Fruit fly (Drosophila melanogaster) whole organism, embryonic: Measurements from ENCODE around the gene pyd.
A peak's percentile ranks its signal among the peaks of the same experiment; 100 is the strongest.

Experiments
- Asciz ChIP-seq: fragments of 200-800 bp; sonication (Bioruptor generic); optimal IDR thresholded peaks from 2 replicates; lab custom pipeline; 2017; ENCODE audit warnings: missing biosample characterization, mild to moderate bottlenecking, missing genetic modification characterization, missing genetic modification reagents
- Atf3 ChIP-seq: fragments of 200-800 bp; sonication (Bioruptor generic); optimal IDR thresholded peaks from 3 replicates; lab custom pipeline; 2016; ENCODE audit warnings: missing biosample characterization, missing genetic modification characterization
- Awh ChIP-seq: fragments of 200-800 bp; sonication (Bioruptor generic); IDR thresholded peaks from 2 replicates; pipeline ENCODE4, ENCODE4 v1.3.6; 2022; ENCODE audit warnings: missing biosample characterization, missing genetic modification characterization
- C15 ChIP-seq: fragments of 200-800 bp; sonication (Bioruptor generic); IDR thresholded peaks from 3 replicates; pipeline ENCODE4 v1.3.6; 2022; ENCODE audit warnings: missing biosample characterization, missing genetic modification characterization
- CG10267 ChIP-seq: fragments of 200-800 bp; sonication (Bioruptor generic); optimal IDR thresholded peaks from 2 replicates; lab custom pipeline; 2018; ENCODE audit warnings: missing biosample characterization, mild to moderate bottlenecking, missing genetic modification characterization, moderate library complexity
- CG10366 ChIP-seq: fragments of 200-800 bp; sonication (Bioruptor generic); IDR thresholded peaks from 2 replicates; pipeline ENCODE4 v1.3.6; 2022; ENCODE audit warnings: missing biosample characterization, missing genetic modification characterization
- CG10979 ChIP-seq: fragments of 200-800 bp; sonication (Bioruptor generic); optimal IDR thresholded peaks from 2 replicates; lab custom pipeline; 2018; ENCODE audit warnings: missing biosample characterization, mild to moderate bottlenecking, missing genetic modification characterization, moderate library complexity
- CG12155 ChIP-seq: fragments of 200-800 bp; sonication (Bioruptor generic); optimal IDR thresholded peaks from 3 replicates; lab custom pipeline; 2016; ENCODE audit warnings: missing biosample characterization, missing genetic modification characterization
- CG12236 ChIP-seq: fragments of 200-800 bp; sonication (Bioruptor generic); optimal IDR thresholded peaks from 2 replicates; lab custom pipeline; 2016; ENCODE audit warnings: missing biosample characterization, missing genetic modification characterization
- CG12769 ChIP-seq: fragments of 200-800 bp; sonication (Bioruptor generic); optimal IDR thresholded peaks from 2 replicates; lab custom pipeline; 2019; ENCODE audit warnings: missing biosample characterization, mild to moderate bottlenecking, missing genetic modification characterization, moderate library complexity
- CG13123 ChIP-seq: fragments of 200-800 bp; sonication (Bioruptor generic); optimal IDR thresholded peaks from 2 replicates; lab custom pipeline; 2016; ENCODE audit warnings: missing biosample characterization, missing genetic modification characterization
- CG13424 ChIP-seq: fragments of 200-800 bp; sonication (Bioruptor generic); optimal IDR thresholded peaks from 2 replicates; lab custom pipeline; 2019; ENCODE audit warnings: missing biosample characterization, mild to moderate bottlenecking, missing genetic modification characterization, moderate library complexity
- CG13775 ChIP-seq: fragments of 200-800 bp; sonication (Bioruptor generic); optimal IDR thresholded peaks from 3 replicates; lab custom pipeline; 2017; ENCODE audit warnings: missing biosample characterization, mild to moderate bottlenecking, missing genetic modification characterization
- CG14710 ChIP-seq: fragments of 200-800 bp; sonication (Bioruptor generic); optimal IDR thresholded peaks from 3 replicates; lab custom pipeline; 2019; ENCODE audit warnings: missing biosample characterization, mild to moderate bottlenecking, missing genetic modification characterization, moderate library complexity
- CG15514 ChIP-seq: fragments of 200-800 bp; sonication (Bioruptor generic); optimal IDR thresholded peaks from 3 replicates; lab custom pipeline; 2017; ENCODE audit warnings: missing biosample characterization, missing genetic modification characterization, mild to moderate bottlenecking, moderate library complexity, missing genetic modification reagents
- CG15696 ChIP-seq: fragments of 200-800 bp; sonication (Bioruptor generic); optimal IDR thresholded peaks from 2 replicates; lab custom pipeline; 2019; ENCODE audit warnings: missing biosample characterization, mild to moderate bottlenecking, missing genetic modification characterization, moderate library complexity
- CG16779 ChIP-seq: fragments of 200-800 bp; sonication (Bioruptor generic); IDR thresholded peaks from 2 replicates; pipeline ENCODE4 v1.3.6; 2022; ENCODE audit warnings: missing biosample characterization, missing genetic modification characterization
- CG17359 ChIP-seq: fragments of 200-800 bp; sonication (Bioruptor generic); optimal IDR thresholded peaks from 3 replicates; lab custom pipeline; 2018; ENCODE audit warnings: missing biosample characterization, mild to moderate bottlenecking, missing genetic modification characterization, moderate library complexity
- CG18599 ChIP-seq: fragments of 200-800 bp; sonication (Bioruptor generic); optimal IDR thresholded peaks from 3 replicates; lab custom pipeline; 2017; ENCODE audit warnings: missing biosample characterization, missing genetic modification characterization, mild to moderate bottlenecking, moderate library complexity, missing genetic modification reagents
- CG6272 ChIP-seq: fragments of 200-800 bp; sonication (Bioruptor generic); IDR thresholded peaks from 2 replicates; pipeline ENCODE4 v1.3.6; 2022; ENCODE audit warnings: missing biosample characterization, missing genetic modification characterization
- CG9437 ChIP-seq: fragments of 200-800 bp; sonication (Bioruptor generic); optimal IDR thresholded peaks from 2 replicates; lab custom pipeline; 2018; ENCODE audit warnings: missing biosample characterization, mild to moderate bottlenecking, missing genetic modification characterization
- CG9727 ChIP-seq: fragments of 200-800 bp; sonication (Bioruptor generic); optimal IDR thresholded peaks from 3 replicates; lab custom pipeline; 2017; ENCODE audit warnings: missing biosample characterization, mild to moderate bottlenecking, missing genetic modification characterization
- CHES-1-like ChIP-seq: fragments of 200-800 bp; sonication (Bioruptor generic); optimal IDR thresholded peaks from 2 replicates; lab custom pipeline; 2016; ENCODE audit warnings: missing biosample characterization, missing genetic modification characterization
- Doc2 ChIP-seq: fragments of 200-800 bp; sonication (Bioruptor generic); IDR thresholded peaks from 2 replicates; pipeline ENCODE4 v1.3.6; 2022; ENCODE audit warnings: missing biosample characterization, missing genetic modification characterization
- E2f1 ChIP-seq: fragments of 200-800 bp; sonication (Bioruptor generic); IDR thresholded peaks from 2 replicates; pipeline ENCODE4 v1.3.6; 2022; ENCODE audit warnings: missing biosample characterization, missing genetic modification characterization
- Med ChIP-seq: fragments of 200-800 bp; sonication (Bioruptor generic); peaks from one replicate; lab custom pipeline; 2016; ENCODE audit warnings: missing biosample characterization, missing genetic modification characterization, mild to moderate bottlenecking, inconsistent platforms, moderate library complexity
- Mes4 ChIP-seq: fragments of 200-800 bp; sonication (Bioruptor generic); optimal IDR thresholded peaks from 2 replicates; lab custom pipeline; 2016; ENCODE audit warnings: missing biosample characterization, missing genetic modification characterization
- Mrtf ChIP-seq: fragments of 200-800 bp; sonication (Bioruptor generic); IDR thresholded peaks from 3 replicates; pipeline ENCODE4 v1.3.6; 2022; ENCODE audit warnings: missing biosample characterization, missing genetic modification characterization
- Myb ChIP-seq: fragments of 200-800 bp; sonication (Bioruptor generic); optimal IDR thresholded peaks from 2 replicates; lab custom pipeline; 2016; ENCODE audit warnings: missing biosample characterization, missing genetic modification characterization
- Side ChIP-seq: fragments of 200-800 bp; sonication (Bioruptor generic); optimal IDR thresholded peaks from 2 replicates; lab custom pipeline; 2016; ENCODE audit warnings: missing biosample characterization, missing genetic modification characterization
- ap ChIP-seq: fragments of 200-800 bp; sonication (Bioruptor generic); IDR thresholded peaks from 2 replicates; pipeline ENCODE4 v1.3.6; 2022; ENCODE audit warnings: missing biosample characterization, missing genetic modification characterization
- ase ChIP-seq: fragments of 200-800 bp; sonication (Bioruptor generic); IDR thresholded peaks from 3 replicates; pipeline ENCODE4 v1.3.6; 2022; ENCODE audit warnings: missing biosample characterization, missing genetic modification characterization
- az2 ChIP-seq: fragments of 200-800 bp; sonication (Bioruptor generic); optimal IDR thresholded peaks from 3 replicates; lab custom pipeline; 2016; ENCODE audit warnings: missing biosample characterization, missing genetic modification characterization
- cad ChIP-seq: fragments of >200 bp; optimal IDR thresholded peaks from 2 replicates; lab custom pipeline; 2017; ENCODE audit warnings: missing biosample characterization, missing genetic modification characterization
- gcm2 ChIP-seq: fragments of 200-800 bp; sonication (Bioruptor generic); optimal IDR thresholded peaks from 2 replicates; lab custom pipeline; 2016; ENCODE audit warnings: missing biosample characterization, missing genetic modification characterization
- gsb-n ChIP-seq: fragments of 200-800 bp; sonication (Bioruptor generic); optimal IDR thresholded peaks from 3 replicates; lab custom pipeline; 2018; ENCODE audit warnings: missing biosample characterization, mild to moderate bottlenecking, missing genetic modification characterization
- ind ChIP-seq: fragments of 200-800 bp; sonication (Bioruptor generic); optimal IDR thresholded peaks from 3 replicates; lab custom pipeline; 2016; ENCODE audit warnings: missing biosample characterization, missing genetic modification characterization
- jigr1 ChIP-seq: fragments of 200-800 bp; sonication (Bioruptor generic); IDR thresholded peaks from 3 replicates; pipeline ENCODE4 v1.3.6; 2022; ENCODE audit warnings: missing biosample characterization, missing genetic modification characterization
- jumu ChIP-seq: fragments of 200-800 bp; sonication (Bioruptor generic); optimal IDR thresholded peaks from 3 replicates; lab custom pipeline; 2016; ENCODE audit warnings: missing biosample characterization, missing genetic modification characterization
- kni ChIP-seq: fragments of 200-800 bp; sonication (Bioruptor generic); optimal IDR thresholded peaks from 3 replicates; lab custom pipeline; 2017; ENCODE audit warnings: mild to moderate bottlenecking, missing biosample characterization, missing genetic modification reagents, missing genetic modification characterization
- maf-S ChIP-seq: fragments of 200-800 bp; sonication (Bioruptor generic); optimal IDR thresholded peaks from 2 replicates; lab custom pipeline; 2016; ENCODE audit warnings: missing biosample characterization, missing genetic modification characterization
- nerfin-2 ChIP-seq: fragments of 200-800 bp; sonication (Bioruptor generic); IDR thresholded peaks from 2 replicates; pipeline ENCODE4 v1.3.6; 2022; ENCODE audit warnings: missing biosample characterization, missing genetic modification characterization; ENCODE audit not compliant: partially characterized antibody
- org-1 ChIP-seq: fragments of 200-800 bp; sonication (Bioruptor generic); optimal IDR thresholded peaks from 2 replicates; lab custom pipeline; 2017; ENCODE audit warnings: missing biosample characterization, missing genetic modification characterization
- psq ChIP-seq: fragments of 200-800 bp; sonication (Bioruptor generic); optimal IDR thresholded peaks from 2 replicates; lab custom pipeline; 2017; ENCODE audit warnings: missing biosample characterization, missing genetic modification characterization
- sc ChIP-seq, 3 experiments: fragments of >200 bp in 2 of 3; fragments of 200-800 bp in 1 of 3; sonication (Bioruptor generic) in 1 of 3; optimal IDR thresholded peaks; 2 replicates in 2 of 3; 3 replicates in 1 of 3; lab custom pipeline; 2017; ENCODE audit warnings: mild to moderate bottlenecking in 1 of 3, missing biosample characterization in 1 of 3, missing genetic modification characterization in 1 of 3, missing genetic modification reagents in 1 of 3
- slp2 ChIP-seq: fragments of 200-800 bp; sonication (Bioruptor generic); optimal IDR thresholded peaks from 2 replicates; lab custom pipeline; 2016; ENCODE audit warnings: missing biosample characterization, missing genetic modification characterization
- tap ChIP-seq: fragments of 200-800 bp; optimal IDR thresholded peaks from 3 replicates; lab custom pipeline; 2019; ENCODE audit warnings: missing biosample characterization, mild to moderate bottlenecking, missing genetic modification characterization, moderate library complexity
- tll ChIP-seq, 2 experiments: fragments of 200-800 bp in 1 of 2; fragments of >200 bp in 1 of 2; sonication (Bioruptor generic) in 1 of 2; optimal IDR thresholded peaks; 2 replicates each; lab custom pipeline; 2017 to 2019; ENCODE audit warnings: missing biosample characterization in 2 of 2, missing genetic modification characterization in 2 of 2, mild to moderate bottlenecking in 1 of 2, moderate library complexity in 1 of 2
- tx ChIP-seq: fragments of 200-800 bp; sonication (Bioruptor generic); optimal IDR thresholded peaks from 2 replicates; lab custom pipeline; 2016; ENCODE audit warnings: missing biosample characterization, missing genetic modification characterization
- zen2 ChIP-seq: fragments of 200-800 bp; sonication (Bioruptor generic); IDR thresholded peaks from 3 replicates; pipeline ENCODE4 v1.3.6; 2022; ENCODE audit warnings: missing biosample characterization, missing genetic modification characterization; ENCODE audit not compliant: partially characterized antibody

Gene pyd

DNA sequence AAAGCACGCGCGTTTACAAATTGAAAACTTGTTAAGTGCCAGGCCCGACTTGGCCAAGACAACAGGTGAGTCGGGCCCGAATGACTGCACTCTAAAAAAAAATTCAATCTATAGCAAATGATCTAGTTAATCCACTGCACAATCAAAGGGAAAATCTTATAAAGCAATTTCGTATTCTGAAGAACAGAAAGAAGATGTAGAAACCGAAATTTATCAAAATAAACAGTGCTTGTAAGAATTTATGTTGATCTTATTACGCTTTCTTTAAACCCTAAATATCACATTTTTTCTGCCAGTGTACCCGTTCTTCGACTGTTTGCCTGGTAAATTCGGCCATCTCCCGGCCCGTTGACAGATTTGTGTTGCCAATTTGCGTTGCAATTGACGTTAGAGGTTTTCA, 35.0 kb downstream of the pyd start:
- no peak for TF ChIP-seq zen2 (GFP tag; lab: Robert Waterston, UW)
- TF ChIP-seq kni: peak; percentile 52
- peak; percentile 48 for TF ChIP-seq tx (GFP tag; lab: Kevin White, UChicago)
- TF ChIP-seq Myb (GFP tag; lab: Kevin White, UChicago): peak; percentile 54
- TF ChIP-seq CG12769 (tag; lab: Kevin White, UChicago): peak; percentile 74
- TF ChIP-seq ind (GFP tag; lab: Kevin White, UChicago): peak; percentile 68
- TF ChIP-seq nerfin-2: no peak
- peak; percentile 63 for TF ChIP-seq CG10979 (tag; lab: Kevin White, UChicago)
- TF ChIP-seq Med (GFP tag; lab: Kevin White, UChicago): peak; percentile 65
- TF ChIP-seq org-1 (GFP tag; lab: Kevin White, UChicago): peak; percentile 70
- TF ChIP-seq CG13775 (GFP tag; lab: Kevin White, UChicago): peak; percentile 45
- no peak for TF ChIP-seq sc (optimal IDR thresholded peaks at IDR 0.05; lab: Kevin White, UChicago)
- peak; percentile 4 for TF ChIP-seq sc (GFP tag; optimal IDR thresholded peaks at IDR 0.05; lab: Kevin White, UChicago)
- peak; percentile 66 for TF ChIP-seq CG10366
- peak; percentile 38 for TF ChIP-seq gsb-n (tag; lab: Kevin White, UChicago)
- TF ChIP-seq CG17359 (tag; lab: Kevin White, UChicago): peak; percentile 71
- peak; percentile 77 for TF ChIP-seq CG13424
- TF ChIP-seq CG14710: peak; percentile 53
- TF ChIP-seq CG15514: peak; percentile 61
- peak; percentile 72 for TF ChIP-seq CG18599 (GFP tag; lab: Kevin White, UChicago)
- TF ChIP-seq Doc2: no peak
- no peak for TF ChIP-seq C15 (GFP tag; lab: Robert Waterston, UW)
- peak; percentile 61 for TF ChIP-seq Asciz
- TF ChIP-seq jigr1 (GFP tag; lab: Robert Waterston, UW): no peak
- TF ChIP-seq Mrtf (GFP tag; lab: Robert Waterston, UW): 0 out of 3 replicates have a peak, but pooled peaks have one; percentile 50
- peak; percentile 54 for TF ChIP-seq CG10267
- TF ChIP-seq CG16779 (GFP tag; lab: Robert Waterston, UW): no peak
- TF ChIP-seq Mes4 (GFP tag; lab: Kevin White, UChicago): peak; percentile 55
- 0 out of 2 replicates have a peak, but pooled peaks have one; percentile 39 for TF ChIP-seq E2f1 (GFP tag; lab: Robert Waterston, UW)
- peak; percentile 62 for TF ChIP-seq CG12236
- peak; percentile 68 for TF ChIP-seq Side (GFP tag; lab: Kevin White, UChicago)
- TF ChIP-seq Atf3: peak; percentile 35
- peak; percentile 68 for TF ChIP-seq tap (tag; lab: Kevin White, UChicago)
- TF ChIP-seq Awh (GFP tag; lab: Robert Waterston, UW): no peak
- peak; percentile 51 for TF ChIP-seq CG9437
- peak; percentile 36 for TF ChIP-seq gcm2
- TF ChIP-seq ap (GFP tag; lab: Robert Waterston, UW): 0 out of 2 replicates have a peak, but pooled peaks have one; percentile 30
- TF ChIP-seq CG12155 (GFP tag; lab: Kevin White, UChicago): peak; percentile 40
- TF ChIP-seq maf-S (GFP tag; lab: Kevin White, UChicago): peak; percentile 63
- peak; percentile 63 for TF ChIP-seq az2 (GFP tag; lab: Kevin White, UChicago)
- TF ChIP-seq CG13123 (GFP tag; lab: Kevin White, UChicago): peak; percentile 37
- no peak for TF ChIP-seq slp2 (GFP tag; lab: Kevin White, UChicago)
- no peak for TF ChIP-seq cad (GFP tag; lab: Kevin White, UChicago)
- TF ChIP-seq CG9727: peak; percentile 50
- TF ChIP-seq CG6272 (GFP tag; lab: Robert Waterston, UW): 0 out of 2 replicates have a peak, but pooled peaks have one; percentile 6
- TF ChIP-seq tll (GFP tag; optimal IDR thresholded peaks at IDR 0.05; lab: Kevin White, UChicago): no peak
- no peak for TF ChIP-seq psq (GFP tag; lab: Kevin White, UChicago)
- TF ChIP-seq ase (GFP tag; lab: Robert Waterston, UW): no peak
- peak; percentile 61 for TF ChIP-seq jumu (GFP tag; lab: Kevin White, UChicago)
- TF ChIP-seq CG15696 (tag; lab: Kevin White, UChicago): peak; percentile 26
- TF ChIP-seq CHES-1-like (GFP tag; lab: Kevin White, UChicago): peak; percentile 49
